Worm (Caenorhabditis elegans): Measurements from ENCODE around the gene B0034.4.
A peak's percentile ranks its signal among the peaks of the same experiment; 100 is the strongest.

- TF ChIP-seq sem-4 (tag; optimal IDR thresholded peaks at IDR 0.05) = no peak
- TF ChIP-seq nhr-237 (tag; optimal IDR thresholded peaks at IDR 0.05) = no peak
- TF ChIP-seq fos-1 (tag; optimal IDR thresholded peaks at IDR 0.05) = peak; percentile 83
- no peak for TF ChIP-seq skn-1 (tag; optimal IDR thresholded peaks at IDR 0.05)
- TF ChIP-seq ama-1 (optimal IDR thresholded peaks at IDR 0.05) = no peak
Observed at ce11 chrII:5931904-5932764, 37.2 kb downstream of the B0034.4 start.

All from whole organism, L2 larva.